Worm (Caenorhabditis elegans) whole organism, late embryonic: ENCODE measurements around the gene sru-17.

Source experiments
- C08G9.2 ChIP-seq: sonication (generic microtip); optimal IDR thresholded peaks from 2 replicates; lab custom pipeline; 2016; ENCODE audit warnings: mild to moderate bottlenecking, missing genetic modification characterization, moderate library complexity, missing compliant biosample characterization
- ceh-48 ChIP-seq: sonication (generic microtip); optimal IDR thresholded peaks from 2 replicates; lab custom pipeline; 2016; ENCODE audit warnings: missing genetic modification characterization, inconsistent platforms, missing compliant biosample characterization
- fax-1 ChIP-seq: sonication (generic microtip); optimal IDR thresholded peaks from 2 replicates; lab custom pipeline; 2016; ENCODE audit warnings: missing genotype, missing genetic modification characterization, missing compliant biosample characterization
- fkh-10 ChIP-seq: fragments of 150-350 bp; optimal IDR thresholded peaks from 2 replicates; lab custom pipeline; 2014; ENCODE audit warnings: missing biosample characterization, missing genetic modification reagents, missing genetic modification characterization
- mec-3 ChIP-seq: sonication (generic microtip); optimal IDR thresholded peaks from 2 replicates; lab custom pipeline; 2016; ENCODE audit warnings: borderline replicate concordance, missing genetic modification characterization, missing compliant biosample characterization
- nhr-11 ChIP-seq: fragments of 150-350 bp; optimal IDR thresholded peaks from 2 replicates; lab custom pipeline; 2014; ENCODE audit warnings: missing biosample characterization, missing genetic modification characterization
- nhr-232 ChIP-seq: sonication (generic microtip); optimal IDR thresholded peaks from 2 replicates; lab custom pipeline; 2016; ENCODE audit warnings: missing genetic modification characterization, missing compliant biosample characterization
- pqm-1 ChIP-seq: sonication (generic microtip); optimal IDR thresholded peaks from 2 replicates; lab custom pipeline; 2016; ENCODE audit warnings: missing genetic modification characterization, missing compliant biosample characterization
- sox-4 ChIP-seq: sonication (generic microtip); optimal IDR thresholded peaks from 2 replicates; lab custom pipeline; 2017; ENCODE audit warnings: mild to moderate bottlenecking, missing genetic modification characterization, inconsistent platforms, missing compliant biosample characterization
- unc-55 ChIP-seq: sonication (generic microtip); optimal IDR thresholded peaks from 2 replicates; lab custom pipeline; 2017; ENCODE audit warnings: missing biosample characterization, missing genetic modification reagents, missing genetic modification characterization

- no peak for TF ChIP-seq sox-4 (tag; lab: Kevin White, UChicago)
- no peak for TF ChIP-seq ceh-48
- TF ChIP-seq C08G9.2 (tag; lab: Kevin White, UChicago): no peak
- TF ChIP-seq unc-55: no peak
- no peak for TF ChIP-seq nhr-11 (tag; lab: Kevin White, UChicago)
- no peak for TF ChIP-seq mec-3 (tag; lab: Kevin White, UChicago)
- TF ChIP-seq fkh-10 (GFP tag; lab: Kevin White, UChicago): no peak
- no peak for TF ChIP-seq fax-1 (tag; lab: Kevin White, UChicago)
- TF ChIP-seq nhr-232 (tag; lab: Kevin White, UChicago): no peak
- no peak for TF ChIP-seq pqm-1 (tag; lab: Kevin White, UChicago)
These were observed 17.0 kb downstream of the sru-17 start, which contains the start of gene sru-13 for ce11 chrIV:12522521-12522920.
